Worm (Caenorhabditis elegans): Measurements from ENCODE around the gene lin-1.

lin-1 gene

DNA sequence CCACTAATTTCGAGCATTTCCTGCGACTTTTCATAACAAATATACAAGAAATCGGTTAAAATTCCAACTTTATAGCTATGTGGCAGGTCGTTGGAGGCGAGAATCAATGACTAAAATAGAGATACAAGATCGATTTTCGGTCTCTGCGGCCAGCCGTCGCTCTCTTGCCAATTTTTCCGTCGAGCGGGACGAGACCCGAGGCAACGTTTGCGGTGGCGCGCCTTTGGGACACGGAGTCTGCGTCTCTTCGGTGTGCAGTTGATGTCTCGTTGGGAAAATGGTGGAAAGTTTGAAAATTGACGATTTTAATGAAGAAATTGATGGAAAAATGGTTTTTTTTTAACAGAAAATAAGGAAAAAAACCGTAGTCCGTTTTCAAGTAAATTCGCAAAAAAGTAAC lies 16.7 kb upstream of the lin-1 start (continued):
- peak; percentile 71 for TF ChIP-seq ets-4 (GFP tag; optimal IDR thresholded peaks at IDR 0.05)
- peak; percentile 41 for TF ChIP-seq tbp1 (GFP tag; optimal IDR thresholded peaks at IDR 0.05)
- TF ChIP-seq dpff-1 (tag; optimal IDR thresholded peaks at IDR 0.05): no peak
- TF ChIP-seq madf-6 (GFP tag; IDR thresholded peaks at IDR 0.05): no peak
- no peak for TF ChIP-seq madf-3 (GFP tag; IDR thresholded peaks at IDR 0.05)
- no peak for TF ChIP-seq K11D2.4 (GFP tag; IDR thresholded peaks at IDR 0.05)
- 0 out of 2 replicates have a peak, but pooled peaks have one; percentile 27 for TF ChIP-seq F33H1.4 (GFP tag; IDR thresholded peaks at IDR 0.05)
- TF ChIP-seq nhr-80 (tag; optimal IDR thresholded peaks at IDR 0.05): peak; percentile 95
- peak; percentile 4 for TF ChIP-seq tlf-1 (GFP tag; optimal IDR thresholded peaks at IDR 0.05)
- TF ChIP-seq mxl-1 (tag; optimal IDR thresholded peaks at IDR 0.05): no peak
- TF ChIP-seq pbrm-1 (GFP tag; IDR thresholded peaks at IDR 0.05): peak; percentile 47; the same call in 1 of the 2 replicates

DNA sequence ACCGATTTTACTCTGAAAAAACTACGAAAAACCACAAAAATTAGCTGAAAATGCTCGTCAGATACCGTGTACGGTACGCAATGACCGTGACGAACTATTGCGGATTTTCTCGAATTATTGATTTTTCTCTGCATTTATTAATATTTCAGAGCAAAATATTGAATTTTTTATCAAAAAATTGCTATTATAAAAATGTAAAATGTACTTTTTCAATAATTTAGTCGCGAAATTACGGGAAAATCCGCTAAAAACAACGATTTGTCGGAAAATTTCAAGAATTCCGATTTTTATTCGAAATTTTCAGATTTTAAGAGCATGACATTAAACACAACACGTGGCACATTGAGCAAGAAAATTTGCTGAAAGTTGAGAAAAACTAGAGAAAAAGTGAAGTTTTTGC lies 16.2 kb upstream of the lin-1 start, which contains the start of gene Y38F2AL.12:
TSS of gene Y38F2AL.12 (plus strand) at position 301 of the 400 bp plus-strand sequence.
- TF ChIP-seq gei-17 (GFP tag; optimal IDR thresholded peaks at IDR 0.05) (no peak), aptf-2 (GFP tag; conservative IDR thresholded peaks at IDR 0.05) (no peak), zfh-2 (GFP tag; conservative IDR thresholded peaks at IDR 0.05) (no peak), T07F8.4 (tag; optimal IDR thresholded peaks at IDR 0.05) (no peak), Y53G8AR.9 (GFP tag; conservative IDR thresholded peaks at IDR 0.05) (no peak), F39B2.1 (GFP tag; IDR thresholded peaks at IDR 0.05) (no peak), ekl-4 (GFP tag; IDR thresholded peaks at IDR 0.05) (no peak)

ce11 chrIV:2315545-2315995 lies 15.5 kb upstream of the lin-1 start, which contains the start of gene vha-3:
Gene vha-3 (minus strand): TSS chrIV:2315945.
- no peak for TF ChIP-seq F52B5.7 (tag; optimal IDR thresholded peaks at IDR 0.05)
- TF ChIP-seq mcd-1 (GFP tag; IDR thresholded peaks at IDR 0.05): 0 out of 2 replicates have a peak, but pooled peaks have one; percentile 36
- 0 out of 2 replicates have a peak, but pooled peaks have one; percentile 6 for TF ChIP-seq hsf-1 (GFP tag; IDR thresholded peaks at IDR 0.05)
- no peak for TF ChIP-seq mel-28 (tag; optimal IDR thresholded peaks at IDR 0.05; ENCODE audit: borderline replicate concordance)
- 0 out of 2 replicates have a peak, but pooled peaks have one; percentile 5 for TF ChIP-seq pbrm-1 (GFP tag; IDR thresholded peaks at IDR 0.05)
- TF ChIP-seq zfh-2 (GFP tag; conservative IDR thresholded peaks at IDR 0.05): peak; percentile 66
- TF ChIP-seq tlf-1 (GFP tag; optimal IDR thresholded peaks at IDR 0.05): no peak

DNA sequence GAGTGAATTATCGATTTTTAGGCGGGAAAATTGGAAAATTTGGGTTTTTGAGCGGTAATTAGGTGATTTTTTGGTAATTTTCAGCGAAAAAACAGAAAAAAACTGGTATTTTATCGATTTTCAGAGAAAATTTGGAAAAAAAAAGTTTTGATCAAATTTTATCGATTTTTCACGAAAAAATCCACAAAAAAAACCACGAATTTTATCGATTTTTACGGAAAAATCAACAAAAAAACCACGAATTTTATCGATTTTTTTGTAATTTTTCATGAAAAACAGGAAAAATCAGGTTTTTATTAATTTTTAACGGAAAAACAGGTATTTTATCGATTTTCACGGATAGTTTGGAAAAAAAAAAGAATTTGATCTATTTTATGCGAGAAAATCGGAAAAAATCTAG lies 14.8 kb upstream of the lin-1 start:
- no peak for TF ChIP-seq madf-6 (GFP tag; IDR thresholded peaks at IDR 0.05)
- TF ChIP-seq zfh-2 (GFP tag; conservative IDR thresholded peaks at IDR 0.05): no peak
- TF ChIP-seq chd-7 (tag; optimal IDR thresholded peaks at IDR 0.05): no peak
- no peak for TF ChIP-seq unc-130 (GFP tag; optimal IDR thresholded peaks at IDR 0.05)
- no peak for TF ChIP-seq C06A6.2 (GFP tag; conservative IDR thresholded peaks at IDR 0.05)

ce11 chrIV:2313721-2314683 lies 13.9 kb upstream of the lin-1 start, which contains the start of gene vha-11:
Gene vha-11 (minus strand): TSS chrIV:2314567.
- TF ChIP-seq ceh-40 (GFP tag; IDR thresholded peaks at IDR 0.05): 0 out of 2 replicates have a peak, but pooled peaks have one; percentile 9
- peak; percentile 72 for TF ChIP-seq fkh-3 (tag; optimal IDR thresholded peaks at IDR 0.05)
- peak in 1 of 2 experiments; percentile 12 for TF ChIP-seq let-607 (tag; optimal IDR thresholded peaks at IDR 0.05)
- 0 out of 2 replicates have a peak, but pooled peaks have one; percentile 31 for TF ChIP-seq aptf-2 (GFP tag; conservative IDR thresholded peaks at IDR 0.05)
- peak; percentile 64 for TF ChIP-seq athp-1 (tag; optimal IDR thresholded peaks at IDR 0.05)
- TF ChIP-seq bed-2 (GFP tag; IDR thresholded peaks at IDR 0.05): no peak
- TF ChIP-seq B0336.3 (GFP tag; IDR thresholded peaks at IDR 0.05): peak; percentile 15; the same call in 1 of the 2 replicates
- peak; percentile 32 for TF ChIP-seq ztf-26 (tag; optimal IDR thresholded peaks at IDR 0.05)
- peak; percentile 60 for TF ChIP-seq Y53G8AR.9 (GFP tag; conservative IDR thresholded peaks at IDR 0.05)
- TF ChIP-seq ccch-3 (GFP tag; optimal IDR thresholded peaks at IDR 0.05): no peak
- peak; percentile 40 for TF ChIP-seq lin-54 (GFP tag; optimal IDR thresholded peaks at IDR 0.05)
- TF ChIP-seq Y95B8A.8 (GFP tag; IDR thresholded peaks at IDR 0.05): 0 out of 2 replicates have a peak, but pooled peaks have one; percentile 39
- no peak for TF ChIP-seq lin-40 (tag; optimal IDR thresholded peaks at IDR 0.05)
- TF ChIP-seq mxl-1 (tag; optimal IDR thresholded peaks at IDR 0.05): no peak
- TF ChIP-seq ets-4 (GFP tag; optimal IDR thresholded peaks at IDR 0.05): no peak
- peak; percentile 78 for TF ChIP-seq mcd-1 (GFP tag; IDR thresholded peaks at IDR 0.05)
- peak; percentile 34 for TF ChIP-seq ama-1 (optimal IDR thresholded peaks at IDR 0.05)
- TF ChIP-seq ama-1 (GFP tag; optimal IDR thresholded peaks at IDR 0.05): no peak
- 0 out of 2 replicates have a peak, but pooled peaks have one; percentile 19 for TF ChIP-seq egl-44 (GFP tag; IDR thresholded peaks at IDR 0.05)
- TF ChIP-seq ekl-4 (GFP tag; IDR thresholded peaks at IDR 0.05): peak; percentile 48; the same call in 1 of the 2 replicates

All from whole organism, young adult.